Worm (Caenorhabditis elegans) whole organism, late embryonic: ENCODE results near the gene haao-1.

Source experiments
- fkh-10 ChIP-seq: fragments of 150-350 bp; optimal IDR thresholded peaks from 2 replicates; lab custom pipeline; 2014; ENCODE audit warnings: missing biosample characterization, missing genetic modification reagents, missing genetic modification characterization
- hlh-6 ChIP-seq: sonication (generic microtip); optimal IDR thresholded peaks from 2 replicates; lab custom pipeline; 2016; ENCODE audit warnings: missing genotype, missing genetic modification characterization, missing compliant biosample characterization
- pqm-1 ChIP-seq: sonication (generic microtip); optimal IDR thresholded peaks from 2 replicates; lab custom pipeline; 2016; ENCODE audit warnings: missing genetic modification characterization, missing compliant biosample characterization

ce11 chrV:9545238-9545709, 40.6 kb downstream of the haao-1 start, which contains the start of the genes his-35 and his-41:
- TF ChIP-seq pqm-1 (tag; lab: Kevin White, UChicago), result no peak
- TF ChIP-seq hlh-6 (tag; lab: Kevin White, UChicago), result no peak
- TF ChIP-seq fkh-10 (GFP tag; lab: Kevin White, UChicago), result no peak
